Fruit fly (Drosophila melanogaster) whole organism, embryonic: ENCODE measurements around the gene nolo.

Experiments used
- Abd-B ChIP-seq: fragments of 200-800 bp; sonication (Bioruptor generic); optimal IDR thresholded peaks from 2 replicates; lab custom pipeline; 2018; ENCODE audit warnings: missing biosample characterization, mild to moderate bottlenecking, missing genetic modification characterization, moderate library complexity
- CG11695 ChIP-seq: fragments of 200-800 bp; sonication (Bioruptor generic); IDR thresholded peaks from 3 replicates; pipeline ENCODE4 v1.3.6; 2022; ENCODE audit warnings: missing biosample characterization, missing genetic modification characterization
- CG11723 ChIP-seq: fragments of 200-800 bp; sonication (Bioruptor generic); optimal IDR thresholded peaks from 2 replicates; lab custom pipeline; 2017; ENCODE audit warnings: missing biosample characterization, mild to moderate bottlenecking, missing genetic modification characterization
- CG12155 ChIP-seq: fragments of 200-800 bp; sonication (Bioruptor generic); optimal IDR thresholded peaks from 3 replicates; lab custom pipeline; 2016; ENCODE audit warnings: missing biosample characterization, missing genetic modification characterization
- CG12236 ChIP-seq: fragments of 200-800 bp; sonication (Bioruptor generic); optimal IDR thresholded peaks from 2 replicates; lab custom pipeline; 2016; ENCODE audit warnings: missing biosample characterization, missing genetic modification characterization
- CG13123 ChIP-seq: fragments of 200-800 bp; sonication (Bioruptor generic); optimal IDR thresholded peaks from 2 replicates; lab custom pipeline; 2016; ENCODE audit warnings: missing biosample characterization, missing genetic modification characterization
- CG13894 ChIP-seq: fragments of 200-800 bp; sonication (Bioruptor generic); optimal IDR thresholded peaks from 3 replicates; lab custom pipeline; 2018; ENCODE audit warnings: missing biosample characterization, mild to moderate bottlenecking, missing genetic modification characterization, moderate library complexity
- CG17568 ChIP-seq: fragments of 200-800 bp; sonication (Bioruptor generic); optimal IDR thresholded peaks from 2 replicates; lab custom pipeline; 2018; ENCODE audit warnings: missing biosample characterization, mild to moderate bottlenecking, missing genetic modification characterization, moderate library complexity
- CG18011 ChIP-seq: fragments of 200-800 bp; sonication (Bioruptor generic); optimal IDR thresholded peaks from 2 replicates; lab custom pipeline; 2017; ENCODE audit warnings: missing biosample characterization, missing genetic modification characterization, mild to moderate bottlenecking, moderate library complexity, missing genotype
- CG18476 ChIP-seq: fragments of 200-800 bp; sonication (Bioruptor generic); optimal IDR thresholded peaks from 2 replicates; lab custom pipeline; 2016; ENCODE audit warnings: missing biosample characterization, mild to moderate bottlenecking, missing genetic modification characterization
- CG31365 ChIP-seq: fragments of 200-800 bp; sonication (Bioruptor generic); optimal IDR thresholded peaks from 2 replicates; lab custom pipeline; 2018; ENCODE audit warnings: missing biosample characterization, mild to moderate bottlenecking, missing genetic modification characterization
- CG3163 ChIP-seq: fragments of 200-800 bp; sonication (Bioruptor generic); optimal IDR thresholded peaks from 3 replicates; lab custom pipeline; 2016; ENCODE audit warnings: missing biosample characterization, missing genetic modification characterization
- CG43689 ChIP-seq: fragments of 200-800 bp; sonication (Bioruptor generic); IDR thresholded peaks from 2 replicates; pipeline ENCODE4 v1.3.6; 2022; ENCODE audit warnings: missing biosample characterization, missing genetic modification characterization
- CG6683 ChIP-seq: fragments of 200-800 bp; sonication (Bioruptor generic); optimal IDR thresholded peaks from 2 replicates; lab custom pipeline; 2017; ENCODE audit warnings: missing biosample characterization, mild to moderate bottlenecking, missing genetic modification characterization, missing genetic modification reagents
- CG6854 ChIP-seq: fragments of 200-800 bp; sonication (Bioruptor generic); optimal IDR thresholded peaks from 3 replicates; lab custom pipeline; 2017; ENCODE audit warnings: missing biosample characterization, mild to moderate bottlenecking, missing genetic modification characterization
- CG7963 ChIP-seq: fragments of 200-800 bp; sonication (Bioruptor generic); IDR thresholded peaks from 3 replicates; pipeline ENCODE4 v1.3.6; 2022; ENCODE audit warnings: missing biosample characterization, missing genetic modification characterization; ENCODE audit not compliant: partially characterized antibody
- CG8944 ChIP-seq: fragments of 200-800 bp; sonication (Bioruptor generic); optimal IDR thresholded peaks from 3 replicates; lab custom pipeline; 2016; ENCODE audit warnings: missing biosample characterization, missing genetic modification characterization
- CG9876 ChIP-seq: fragments of 200-800 bp; sonication (Bioruptor generic); optimal IDR thresholded peaks from 2 replicates; lab custom pipeline; 2016; ENCODE audit warnings: missing biosample characterization, missing genetic modification characterization
- Dip3 ChIP-seq: fragments of 200-800 bp; sonication (Bioruptor generic); optimal IDR thresholded peaks from 3 replicates; lab custom pipeline; 2016; ENCODE audit warnings: missing biosample characterization, missing genetic modification characterization
- E2f2 ChIP-seq: fragments of 200-800 bp; sonication (Bioruptor generic); IDR thresholded peaks from 2 replicates; pipeline ENCODE4 v1.3.6; 2022; ENCODE audit warnings: missing biosample characterization, missing genetic modification characterization
- H15 ChIP-seq: fragments of 200-800 bp; sonication (Bioruptor generic); IDR thresholded peaks from 3 replicates; pipeline ENCODE4 v1.3.6; 2022; ENCODE audit warnings: missing biosample characterization, missing genetic modification characterization
- HLH4C ChIP-seq: fragments of 200-800 bp; sonication (Bioruptor generic); IDR thresholded peaks from 3 replicates; pipeline ENCODE4 v1.3.6; 2022; ENCODE audit warnings: missing biosample characterization, missing genetic modification characterization; ENCODE audit not compliant: partially characterized antibody
- Hand ChIP-seq: fragments of 200-800 bp; sonication (Bioruptor generic); optimal IDR thresholded peaks from 2 replicates; lab custom pipeline; 2017; ENCODE audit warnings: mild to moderate bottlenecking, missing biosample characterization, missing genetic modification reagents, missing genetic modification characterization
- Hr51 ChIP-seq, 2 experiments: fragments of 200-800 bp; sonication (Bioruptor generic); optimal IDR thresholded peaks; 2 replicates in 1 of 2; 3 replicates in 1 of 2; lab custom pipeline; 2016 to 2018; ENCODE audit warnings: missing biosample characterization in 2 of 2, missing genetic modification characterization in 2 of 2, mild to moderate bottlenecking in 1 of 2, moderate library complexity in 1 of 2
- Mad ChIP-seq: fragments of 200-800 bp; sonication (Bioruptor generic); optimal IDR thresholded peaks from 2 replicates; lab custom pipeline; 2016; ENCODE audit warnings: missing biosample characterization, missing genetic modification characterization
- NC2β ChIP-seq: fragments of 200-800 bp; sonication (Bioruptor generic); optimal IDR thresholded peaks from 2 replicates; lab custom pipeline; 2016; ENCODE audit warnings: missing biosample characterization, missing genetic modification characterization
- Nf-YA ChIP-seq: fragments of 200-800 bp; sonication (Bioruptor generic); IDR thresholded peaks from 2 replicates; pipeline ENCODE4 v1.3.6; 2022; ENCODE audit warnings: missing biosample characterization, missing genetic modification characterization
- Nf-YC ChIP-seq: fragments of 200-800 bp; optimal IDR thresholded peaks from 3 replicates; lab custom pipeline; 2019; ENCODE audit warnings: missing biosample characterization, mild to moderate bottlenecking, missing genetic modification characterization, moderate library complexity
- Optix ChIP-seq: fragments of 200-800 bp; sonication (Bioruptor generic); IDR thresholded peaks from 3 replicates; pipeline ENCODE4 v1.3.6; 2022; ENCODE audit warnings: missing biosample characterization, missing genetic modification characterization
- Sry-δ ChIP-seq: fragments of 200-800 bp; sonication (Bioruptor generic); optimal IDR thresholded peaks from 2 replicates; lab custom pipeline; 2016; ENCODE audit warnings: missing biosample characterization, missing genetic modification characterization
- aop ChIP-seq: fragments of 200-800 bp; sonication (Bioruptor generic); IDR thresholded peaks from 2 replicates; pipeline ENCODE4 v1.3.6; 2022; ENCODE audit warnings: missing biosample characterization, missing genetic modification characterization
- bsh ChIP-seq, 2 experiments: fragments of 200-800 bp; sonication (Bioruptor generic); optimal IDR thresholded peaks; 2 replicates each; lab custom pipeline; 2017 to 2018; ENCODE audit warnings: mild to moderate bottlenecking in 2 of 2, missing biosample characterization in 2 of 2, missing genetic modification characterization in 2 of 2, moderate library complexity in 1 of 2
- cato ChIP-seq: fragments of 200-800 bp; sonication (Bioruptor generic); optimal IDR thresholded peaks from 2 replicates; lab custom pipeline; 2016; ENCODE audit warnings: missing biosample characterization, missing genetic modification characterization, borderline replicate concordance
- chinmo ChIP-seq: fragments of 200-800 bp; sonication (Bioruptor generic); IDR thresholded peaks from 4 replicates; pipeline ENCODE4 v1.3.6; 2022; ENCODE audit warnings: missing biosample characterization, missing genetic modification characterization; ENCODE audit not compliant: partially characterized antibody
- corto ChIP-seq: fragments of 200-800 bp; sonication (Bioruptor generic); optimal IDR thresholded peaks from 2 replicates; lab custom pipeline; 2016; ENCODE audit warnings: missing biosample characterization, mild to moderate bottlenecking, missing genetic modification characterization, moderate library complexity
- esg ChIP-seq: fragments of 200-800 bp; sonication (Bioruptor generic); conservative IDR thresholded peaks from 2 replicates; pipeline ENCODE4 v1.3.6; 2022; ENCODE audit warnings: missing biosample characterization, missing genetic modification characterization
- exex ChIP-seq: fragments of 200-800 bp; sonication (Bioruptor generic); optimal IDR thresholded peaks from 4 replicates; lab custom pipeline; 2018; ENCODE audit warnings: missing biosample characterization, mild to moderate bottlenecking, missing genetic modification characterization, moderate library complexity
- eyg ChIP-seq: fragments of 200-800 bp; sonication (Bioruptor generic); optimal IDR thresholded peaks from 3 replicates; lab custom pipeline; 2016; ENCODE audit warnings: missing biosample characterization, missing genetic modification characterization
- gsb ChIP-seq: fragments of 200-800 bp; sonication (Bioruptor generic); IDR thresholded peaks from 2 replicates; pipeline ENCODE4 v1.3.6; 2022; ENCODE audit warnings: missing biosample characterization, missing genetic modification characterization
- lbe ChIP-seq: fragments of 200-800 bp; sonication (Bioruptor generic); optimal IDR thresholded peaks from 2 replicates; lab custom pipeline; 2016; ENCODE audit warnings: missing biosample characterization, mild to moderate bottlenecking, missing genetic modification characterization
- maf-S ChIP-seq: fragments of 200-800 bp; sonication (Bioruptor generic); optimal IDR thresholded peaks from 2 replicates; lab custom pipeline; 2016; ENCODE audit warnings: missing biosample characterization, missing genetic modification characterization
- nerfin-2 ChIP-seq: fragments of 200-800 bp; sonication (Bioruptor generic); IDR thresholded peaks from 2 replicates; pipeline ENCODE4 v1.3.6; 2022; ENCODE audit warnings: missing biosample characterization, missing genetic modification characterization; ENCODE audit not compliant: partially characterized antibody
- pb ChIP-seq: fragments of 200-800 bp; sonication (Bioruptor generic); optimal IDR thresholded peaks from 3 replicates; lab custom pipeline; 2016; ENCODE audit warnings: missing biosample characterization, missing genetic modification characterization
- peb ChIP-seq: fragments of 200-800 bp; sonication (Bioruptor generic); IDR thresholded peaks from 2 replicates; pipeline ENCODE4 v1.3.6; 2022; ENCODE audit warnings: missing biosample characterization, missing genetic modification characterization
- sens ChIP-seq: fragments of 200-800 bp; sonication (Bioruptor generic); peaks from one replicate; lab custom pipeline; 2016; ENCODE audit warnings: missing biosample characterization, missing genetic modification characterization
- slbo ChIP-seq: fragments of 200-800 bp; sonication (Bioruptor generic); IDR thresholded peaks from 2 replicates; pipeline ENCODE4 v1.3.6; 2022; ENCODE audit warnings: missing biosample characterization, missing genetic modification characterization
- stwl ChIP-seq: fragments of 200-800 bp; sonication (Bioruptor generic); optimal IDR thresholded peaks from 3 replicates; lab custom pipeline; 2018; ENCODE audit warnings: missing biosample characterization, mild to moderate bottlenecking, missing genetic modification characterization, moderate library complexity
- toy ChIP-seq: fragments of 200-800 bp; sonication (Bioruptor generic); IDR thresholded peaks from 2 replicates; pipeline ENCODE4 v1.3.6; 2022; ENCODE audit warnings: missing biosample characterization, missing genetic modification characterization
- tx ChIP-seq: fragments of 200-800 bp; sonication (Bioruptor generic); optimal IDR thresholded peaks from 2 replicates; lab custom pipeline; 2016; ENCODE audit warnings: missing biosample characterization, missing genetic modification characterization
- vvl ChIP-seq: fragments of 200-800 bp; sonication (Bioruptor generic); IDR thresholded peaks from 2 replicates; pipeline ENCODE4 v1.3.6; 2022; ENCODE audit warnings: missing biosample characterization, missing genetic modification characterization
- wor ChIP-seq: fragments of 200-800 bp; sonication (Bioruptor generic); IDR thresholded peaks from 2 replicates; pipeline ENCODE4 v1.3.6; 2022; ENCODE audit warnings: missing biosample characterization, missing genetic modification characterization

The nolo gene

dm6 chr2L:21753448-21753908 lies 69.6 kb downstream of the nolo start (continued):
- TF ChIP-seq Nf-YA (no peak), CG6854 (GFP tag; lab: Kevin White, UChicago) (no peak), Sry-δ (GFP tag; lab: Kevin White, UChicago) (no peak), CG8944 (no peak), NC2β (GFP tag; lab: Kevin White, UChicago) (no peak), E2f2 (GFP tag; lab: Robert Waterston, UW) (peak; percentile 34; the same call in 1 of the 2 replicates), aop (GFP tag; lab: Robert Waterston, UW) (no peak), CG31365 (no peak), cato (GFP tag; lab: Kevin White, UChicago) (no peak), H15 (GFP tag; lab: Robert Waterston, UW) (no peak), CG12236 (GFP tag; lab: Kevin White, UChicago) (no peak), CG7963 (no peak), wor (no peak), HLH4C (GFP tag; lab: Robert Waterston, UW) (no peak), corto (peak; percentile 60), Dip3 (GFP tag; lab: Kevin White, UChicago) (no peak), CG3163 (peak; percentile 82), chinmo (GFP tag; lab: Robert Waterston, UW) (0 out of 4 replicates have a peak, but pooled peaks have one; percentile 68), CG13894 (tag; lab: Kevin White, UChicago) (peak; percentile 9), eyg (GFP tag; lab: Kevin White, UChicago) (no peak), Hr51 (GFP tag; optimal IDR thresholded peaks at IDR 0.05; lab: Kevin White, UChicago) (no peak), CG18011 (no peak), tx (GFP tag; lab: Kevin White, UChicago) (no peak), Nf-YC (tag; lab: Kevin White, UChicago) (no peak), CG9876 (no peak), Optix (no peak), peb (GFP tag; lab: Robert Waterston, UW) (no peak), exex (tag; lab: Kevin White, UChicago) (peak; percentile 10), CG43689 (no peak), slbo (no peak), CG12155 (GFP tag; lab: Kevin White, UChicago) (no peak), sens (GFP tag; lab: Kevin White, UChicago) (peak; percentile 48), CG11695 (GFP tag; lab: Robert Waterston, UW) (no peak), CG11723 (GFP tag; lab: Kevin White, UChicago) (no peak), gsb (GFP tag; lab: Robert Waterston, UW) (no peak), toy (no peak), bsh (GFP tag; optimal IDR thresholded peaks at IDR 0.05; lab: Kevin White, UChicago) (no peak), esg (GFP tag; lab: Robert Waterston, UW) (no peak), maf-S (GFP tag; lab: Kevin White, UChicago) (no peak), CG18476 (GFP tag; lab: Kevin White, UChicago) (no peak), lbe (GFP tag; lab: Kevin White, UChicago) (peak; percentile 32), stwl (tag; lab: Kevin White, UChicago) (no peak), CG17568 (no peak), Hand (GFP tag; lab: Kevin White, UChicago) (no peak), Mad (GFP tag; lab: Kevin White, UChicago) (no peak), pb (GFP tag; lab: Kevin White, UChicago) (no peak), CG6683 (GFP tag; lab: Kevin White, UChicago) (no peak), CG13123 (no peak), vvl (GFP tag; lab: Robert Waterston, UW) (peak; percentile 62; the same call in 1 of the 2 replicates), Abd-B (GFP tag; lab: Kevin White, UChicago) (no peak), nerfin-2 (GFP tag; lab: Robert Waterston, UW) (no peak)
